Fruit fly (Drosophila melanogaster) whole organism, embryonic: ENCODE measurements around the gene CG12123.

Experiments
- ATbp ChIP-seq: fragments of 200-800 bp; sonication (Bioruptor generic); optimal IDR thresholded peaks from 2 replicates; lab custom pipeline; 2017; ENCODE audit warnings: missing biosample characterization, mild to moderate bottlenecking, missing genetic modification characterization, missing genetic modification reagents
- Adf1 ChIP-seq: fragments of 200-800 bp; sonication (Bioruptor generic); IDR thresholded peaks from 2 replicates; pipeline ENCODE4 v1.3.6; 2022; ENCODE audit warnings: missing biosample characterization, missing genetic modification characterization
- CG11093 ChIP-seq: fragments of 200-800 bp; sonication (Bioruptor generic); IDR thresholded peaks from 3 replicates; pipeline ENCODE4 v1.3.6; 2022; ENCODE audit warnings: missing biosample characterization, missing genetic modification characterization
- CG13287 ChIP-seq: fragments of 200-800 bp; sonication (Bioruptor generic); IDR thresholded peaks from 2 replicates; pipeline ENCODE4 v1.3.6; 2022; ENCODE audit warnings: missing biosample characterization, missing genetic modification characterization; ENCODE audit not compliant: partially characterized antibody
- CG13775 ChIP-seq: fragments of 200-800 bp; sonication (Bioruptor generic); optimal IDR thresholded peaks from 3 replicates; lab custom pipeline; 2017; ENCODE audit warnings: missing biosample characterization, mild to moderate bottlenecking, missing genetic modification characterization
- CG14014 ChIP-seq: fragments of 200-800 bp; sonication (Bioruptor generic); IDR thresholded peaks from 2 replicates; pipeline ENCODE4 v1.3.6; 2022; ENCODE audit warnings: missing biosample characterization, missing genetic modification characterization
- CG14441 ChIP-seq: fragments of 200-800 bp; sonication (Bioruptor generic); IDR thresholded peaks from 2 replicates; pipeline ENCODE4 v1.3.6; 2022; ENCODE audit warnings: missing biosample characterization, missing genetic modification characterization
- CG14860 ChIP-seq: fragments of 200-800 bp; sonication (Bioruptor generic); IDR thresholded peaks from 3 replicates; pipeline ENCODE4 v1.3.6; 2022; ENCODE audit warnings: missing biosample characterization, missing genetic modification characterization; ENCODE audit not compliant: partially characterized antibody
- CG17359 ChIP-seq: fragments of 200-800 bp; sonication (Bioruptor generic); optimal IDR thresholded peaks from 3 replicates; lab custom pipeline; 2018; ENCODE audit warnings: missing biosample characterization, mild to moderate bottlenecking, missing genetic modification characterization, moderate library complexity
- CG30020 ChIP-seq: fragments of 200-800 bp; optimal IDR thresholded peaks from 2 replicates; lab custom pipeline; 2019; ENCODE audit warnings: missing biosample characterization, mild to moderate bottlenecking, missing genetic modification characterization, moderate library complexity
- CG3726 ChIP-seq: fragments of 200-800 bp; sonication (Bioruptor generic); IDR thresholded peaks from 3 replicates; pipeline ENCODE4, ENCODE4 v1.3.6; 2022; ENCODE audit warnings: missing biosample characterization, missing genetic modification characterization
- CG6272 ChIP-seq: fragments of 200-800 bp; sonication (Bioruptor generic); IDR thresholded peaks from 2 replicates; pipeline ENCODE4 v1.3.6; 2022; ENCODE audit warnings: missing biosample characterization, missing genetic modification characterization
- CG8924 ChIP-seq: fragments of 200-800 bp; optimal IDR thresholded peaks from 3 replicates; lab custom pipeline; 2019; ENCODE audit warnings: missing biosample characterization, mild to moderate bottlenecking, missing genetic modification characterization, moderate library complexity
- CG9727 ChIP-seq: fragments of 200-800 bp; sonication (Bioruptor generic); optimal IDR thresholded peaks from 3 replicates; lab custom pipeline; 2017; ENCODE audit warnings: missing biosample characterization, mild to moderate bottlenecking, missing genetic modification characterization
- Doc3 ChIP-seq: fragments of 200-800 bp; sonication (Bioruptor generic); IDR thresholded peaks from 3 replicates; pipeline ENCODE4 v1.3.6; 2022; ENCODE audit warnings: missing biosample characterization, missing genetic modification characterization; ENCODE audit not compliant: partially characterized antibody
- Hr39 ChIP-seq: fragments of >200 bp; optimal IDR thresholded peaks from 2 replicates; lab custom pipeline; 2017
- Lpt ChIP-seq: fragments of >200 bp; optimal IDR thresholded peaks from 2 replicates; lab custom pipeline; 2018; ENCODE audit warnings: missing biosample characterization, missing genetic modification characterization
- Mad ChIP-seq: fragments of 200-800 bp; sonication (Bioruptor generic); optimal IDR thresholded peaks from 2 replicates; lab custom pipeline; 2016; ENCODE audit warnings: missing biosample characterization, missing genetic modification characterization
- Med ChIP-seq: fragments of 200-800 bp; sonication (Bioruptor generic); peaks from one replicate; lab custom pipeline; 2016; ENCODE audit warnings: missing biosample characterization, missing genetic modification characterization, mild to moderate bottlenecking, inconsistent platforms, moderate library complexity
- NC2α ChIP-seq: fragments of 200-800 bp; sonication (Bioruptor generic); optimal IDR thresholded peaks from 2 replicates; lab custom pipeline; 2016; ENCODE audit warnings: missing biosample characterization, missing genetic modification characterization
- PHDP ChIP-seq: fragments of 200-800 bp; sonication (Bioruptor generic); optimal IDR thresholded peaks from 3 replicates; lab custom pipeline; 2018; ENCODE audit warnings: missing biosample characterization, mild to moderate bottlenecking, missing genetic modification characterization, moderate library complexity
- Rx ChIP-seq: fragments of 200-800 bp; sonication (Bioruptor generic); IDR thresholded peaks from 2 replicates; pipeline ENCODE4 v1.3.6; 2022; ENCODE audit warnings: missing biosample characterization, missing genetic modification characterization
- Side ChIP-seq: fragments of 200-800 bp; sonication (Bioruptor generic); optimal IDR thresholded peaks from 2 replicates; lab custom pipeline; 2016; ENCODE audit warnings: missing biosample characterization, missing genetic modification characterization
- Taf1 ChIP-seq: fragments of 200-800 bp; sonication (Bioruptor generic); IDR thresholded peaks from 2 replicates; pipeline ENCODE4 v1.3.6; 2022; ENCODE audit warnings: missing biosample characterization, missing genetic modification characterization
- Xrp1 ChIP-seq: fragments of 200-800 bp; sonication (Bioruptor generic); IDR thresholded peaks from 2 replicates; pipeline ENCODE4 v1.3.6; 2022; ENCODE audit warnings: missing biosample characterization, missing genetic modification characterization
- cato ChIP-seq: fragments of 200-800 bp; sonication (Bioruptor generic); optimal IDR thresholded peaks from 2 replicates; lab custom pipeline; 2016; ENCODE audit warnings: missing biosample characterization, missing genetic modification characterization, borderline replicate concordance
- chm ChIP-seq: fragments of 200-800 bp; sonication (Bioruptor generic); IDR thresholded peaks from 2 replicates; pipeline ENCODE4 v1.3.6; 2022; ENCODE audit warnings: missing biosample characterization, missing genetic modification characterization
- corto ChIP-seq: fragments of 200-800 bp; sonication (Bioruptor generic); optimal IDR thresholded peaks from 2 replicates; lab custom pipeline; 2016; ENCODE audit warnings: missing biosample characterization, mild to moderate bottlenecking, missing genetic modification characterization, moderate library complexity
- en ChIP-seq: fragments of 200-800 bp; sonication (Bioruptor generic); optimal IDR thresholded peaks from 2 replicates; lab custom pipeline; 2016; ENCODE audit warnings: missing biosample characterization, missing genetic modification characterization
- exex ChIP-seq: fragments of 200-800 bp; sonication (Bioruptor generic); optimal IDR thresholded peaks from 4 replicates; lab custom pipeline; 2018; ENCODE audit warnings: missing biosample characterization, mild to moderate bottlenecking, missing genetic modification characterization, moderate library complexity
- gsb ChIP-seq: fragments of 200-800 bp; sonication (Bioruptor generic); IDR thresholded peaks from 2 replicates; pipeline ENCODE4 v1.3.6; 2022; ENCODE audit warnings: missing biosample characterization, missing genetic modification characterization
- jumu ChIP-seq: fragments of 200-800 bp; sonication (Bioruptor generic); optimal IDR thresholded peaks from 3 replicates; lab custom pipeline; 2016; ENCODE audit warnings: missing biosample characterization, missing genetic modification characterization
- klu ChIP-seq: fragments of 200-800 bp; sonication (Bioruptor generic); IDR thresholded peaks from 2 replicates; pipeline ENCODE4 v1.3.6; 2022; ENCODE audit warnings: missing biosample characterization, missing genetic modification characterization
- lola ChIP-seq, 3 experiments: fragments of >200 bp in 2 of 3; fragments of 200-800 bp in 1 of 3; sonication (Bioruptor generic) in 1 of 3; optimal IDR thresholded peaks; 2 replicates each; lab custom pipeline; 2017 to 2019; ENCODE audit warnings: missing biosample characterization in 3 of 3, missing genetic modification characterization in 3 of 3, mild to moderate bottlenecking in 1 of 3, moderate library complexity in 1 of 3
- otp ChIP-seq: fragments of 200-800 bp; sonication (Bioruptor generic); IDR thresholded peaks from 3 replicates; pipeline ENCODE4, ENCODE4 v1.3.6; 2022; ENCODE audit warnings: missing biosample characterization, missing genetic modification characterization
- phol ChIP-seq: fragments of 200-800 bp; sonication (Bioruptor generic); optimal IDR thresholded peaks from 3 replicates; lab custom pipeline; 2018; ENCODE audit warnings: missing biosample characterization, mild to moderate bottlenecking, missing genetic modification characterization, moderate library complexity
- pnt ChIP-seq: fragments of 200-800 bp; sonication (Bioruptor generic); optimal IDR thresholded peaks from 3 replicates; lab custom pipeline; 2016; ENCODE audit warnings: missing biosample characterization, missing genetic modification characterization
- psq ChIP-seq: fragments of 200-800 bp; sonication (Bioruptor generic); optimal IDR thresholded peaks from 2 replicates; lab custom pipeline; 2017; ENCODE audit warnings: missing biosample characterization, missing genetic modification characterization
- salm ChIP-seq: fragments of 200-800 bp; sonication (Bioruptor generic); optimal IDR thresholded peaks from 2 replicates; lab custom pipeline; 2018; ENCODE audit warnings: missing biosample characterization, mild to moderate bottlenecking, missing genetic modification characterization
- sd ChIP-seq: fragments of 200-800 bp; sonication (Bioruptor generic); optimal IDR thresholded peaks from 3 replicates; lab custom pipeline; 2018; ENCODE audit warnings: missing biosample characterization, mild to moderate bottlenecking, missing genetic modification characterization, moderate library complexity
- sens-2 ChIP-seq: fragments of 200-800 bp; sonication (Bioruptor generic); IDR thresholded peaks from 2 replicates; pipeline ENCODE4 v1.3.6; 2022; ENCODE audit warnings: missing biosample characterization, missing genetic modification characterization
- seq ChIP-seq: fragments of 200-800 bp; sonication (Bioruptor generic); IDR thresholded peaks from 2 replicates; pipeline ENCODE4 v1.3.6; 2022; ENCODE audit warnings: missing biosample characterization, missing genetic modification characterization
- sima ChIP-seq: fragments of 200-800 bp; sonication (Bioruptor generic); optimal IDR thresholded peaks from 2 replicates; lab custom pipeline; 2016; ENCODE audit warnings: missing biosample characterization, missing genetic modification characterization
- slbo ChIP-seq: fragments of 200-800 bp; sonication (Bioruptor generic); IDR thresholded peaks from 2 replicates; pipeline ENCODE4 v1.3.6; 2022; ENCODE audit warnings: missing biosample characterization, missing genetic modification characterization
- sna ChIP-seq: fragments of 200-800 bp; sonication (Bioruptor generic); IDR thresholded peaks from 2 replicates; pipeline ENCODE4 v1.3.6; 2022; ENCODE audit warnings: missing biosample characterization, missing genetic modification characterization; ENCODE audit not compliant: partially characterized antibody
- sr ChIP-seq: fragments of 200-800 bp; sonication (Bioruptor generic); IDR thresholded peaks from 3 replicates; pipeline ENCODE4 v1.3.6; 2022; ENCODE audit warnings: missing biosample characterization, missing genetic modification characterization
- tll ChIP-seq, 2 experiments: fragments of 200-800 bp in 1 of 2; fragments of >200 bp in 1 of 2; sonication (Bioruptor generic) in 1 of 2; optimal IDR thresholded peaks; 2 replicates each; lab custom pipeline; 2017 to 2019; ENCODE audit warnings: missing biosample characterization in 2 of 2, missing genetic modification characterization in 2 of 2, mild to moderate bottlenecking in 1 of 2, moderate library complexity in 1 of 2
- unc-4 ChIP-seq: fragments of 200-800 bp; sonication (Bioruptor generic); IDR thresholded peaks from 2 replicates; pipeline ENCODE4 v1.3.6; 2022; ENCODE audit warnings: missing biosample characterization, missing genetic modification characterization; ENCODE audit not compliant: partially characterized antibody
- vnd ChIP-seq: fragments of 200-800 bp; sonication (Bioruptor generic); IDR thresholded peaks from 3 replicates; pipeline ENCODE4 v1.3.6; 2022; ENCODE audit warnings: missing biosample characterization, missing genetic modification characterization; ENCODE audit not compliant: partially characterized antibody
- wek ChIP-seq: fragments of 200-800 bp; sonication (Bioruptor generic); optimal IDR thresholded peaks from 3 replicates; lab custom pipeline; 2018; ENCODE audit warnings: missing biosample characterization, mild to moderate bottlenecking, missing genetic modification characterization, moderate library complexity
- zfh1 ChIP-seq: fragments of 200-800 bp; sonication (Bioruptor generic); IDR thresholded peaks from 3 replicates; pipeline ENCODE4 v1.3.6; 2022; ENCODE audit warnings: missing biosample characterization, missing genetic modification characterization

The CG12123 gene

DNA sequence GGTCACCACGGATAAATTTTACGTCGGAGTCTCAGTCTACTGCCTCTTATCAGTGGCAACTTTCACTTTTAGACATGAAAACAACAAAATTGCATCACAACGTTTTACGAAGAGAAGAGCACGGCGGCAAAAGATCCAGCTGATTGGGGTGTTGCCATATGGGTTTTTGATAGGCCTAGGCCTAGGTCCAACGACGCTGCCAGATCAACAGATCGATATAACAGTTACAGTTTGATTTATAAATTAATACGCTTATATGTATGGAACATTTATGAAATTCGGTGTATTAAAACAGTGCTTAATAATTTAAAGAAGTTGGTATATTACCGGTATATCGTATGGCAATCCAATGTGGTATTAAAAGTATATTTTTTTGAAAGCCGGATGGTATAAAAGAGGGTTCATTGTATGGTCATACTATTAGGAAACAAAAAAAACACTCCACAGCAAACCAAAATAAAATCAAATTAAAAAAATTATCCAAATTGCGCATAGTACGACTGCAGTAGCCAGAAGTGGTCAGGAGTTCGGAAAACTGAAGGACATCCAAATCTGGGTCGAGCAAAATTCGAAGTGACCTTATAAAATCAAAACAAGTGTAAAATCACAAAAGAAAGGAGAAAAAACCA, 5.4 kb downstream of the CG12123 start, which contains the start of gene CG1440 (continued):
- TF ChIP-seq CG17359 (tag; lab: Kevin White, UChicago) (no peak), cato (GFP tag; lab: Kevin White, UChicago) (no peak), corto (GFP tag; lab: Kevin White, UChicago) (no peak), tll (GFP tag; optimal IDR thresholded peaks at IDR 0.05; lab: Kevin White, UChicago) (no peak), sima (GFP tag; lab: Kevin White, UChicago) (no peak), Side (GFP tag; lab: Kevin White, UChicago) (no peak), ATbp (no peak), Doc3 (GFP tag; lab: Robert Waterston, UW) (no peak), CG3726 (GFP tag; lab: Robert Waterston, UW) (no peak), CG11093 (GFP tag; lab: Robert Waterston, UW) (no peak), psq (GFP tag; lab: Kevin White, UChicago) (no peak), klu (no peak), CG8924 (tag; lab: Kevin White, UChicago) (peak; percentile 73), CG30020 (tag; lab: Kevin White, UChicago) (no peak), gsb (no peak), exex (no peak), Adf1 (GFP tag; lab: Robert Waterston, UW) (no peak), sd (tag; lab: Kevin White, UChicago) (no peak), sens-2 (GFP tag; lab: Robert Waterston, UW) (no peak), otp (GFP tag; lab: Robert Waterston, UW) (no peak), CG14860 (no peak), pnt (no peak), jumu (GFP tag; lab: Kevin White, UChicago) (peak; percentile 20), Mad (GFP tag; lab: Kevin White, UChicago) (peak; percentile 4), en (no peak), chm (no peak), phol (tag; lab: Kevin White, UChicago) (peak; percentile 59), unc-4 (GFP tag; lab: Robert Waterston, UW) (peak; percentile 39; the same call in 1 of the 2 replicates), slbo (GFP tag; lab: Robert Waterston, UW) (peak; percentile 33; the same call in 1 of the 2 replicates), Taf1 (GFP tag; lab: Robert Waterston, UW) (no peak), Xrp1 (no peak), Med (peak; percentile 91), CG6272 (no peak), CG9727 (GFP tag; lab: Kevin White, UChicago) (no peak), CG13287 (GFP tag; lab: Robert Waterston, UW) (no peak; the same call in 1 of the 2 replicates), PHDP (tag; lab: Kevin White, UChicago) (peak; percentile 48), CG14014 (no peak), Lpt (GFP tag; lab: Kevin White, UChicago) (no peak), sr (GFP tag; lab: Robert Waterston, UW) (no peak), seq (GFP tag; lab: Robert Waterston, UW) (no peak), sna (GFP tag; lab: Robert Waterston, UW) (no peak), lola (GFP tag; optimal IDR thresholded peaks at IDR 0.05; lab: Kevin White, UChicago) (no peak), CG13775 (GFP tag; lab: Kevin White, UChicago) (peak; percentile 16), zfh1 (GFP tag; lab: Robert Waterston, UW) (no peak), salm (tag; lab: Kevin White, UChicago) (no peak), vnd (GFP tag; lab: Robert Waterston, UW) (no peak), wek (GFP tag; lab: Kevin White, UChicago) (no peak), Rx (GFP tag; lab: Robert Waterston, UW) (no peak), NC2α (no peak), Hr39 (lab: Kevin White, UChicago) (no peak), CG14441 (no peak)
